Worm (Caenorhabditis elegans) whole organism, L4 larva: ENCODE results near the gene unc-6.
"Not testable (repeated sequence)": the region's sequence is repeated elsewhere in the genome, so short reads cannot be mapped to it uniquely, and the experiment has no call there.

Source experiments
- F26F4.8 ChIP-seq: fragments of 200-800 bp; sonication (Bioruptor generic); conservative IDR thresholded peaks from 2 replicates; pipeline ENCODE4 v1.3.6; 2022; ENCODE audit warnings: missing genetic modification characterization, missing compliant biosample characterization
- F44E2.7 ChIP-seq: fragments of 200-800 bp; sonication (Bioruptor generic); IDR thresholded peaks from 2 replicates; pipeline ENCODE4 v2.1.2; 2022; ENCODE audit warnings: missing genetic modification characterization, missing compliant biosample characterization
- Y5F2A.4 ChIP-seq: fragments of 200-800 bp; sonication (Bioruptor generic); optimal IDR thresholded peaks from 2 replicates; lab custom pipeline; 2018; ENCODE audit warnings: mild to moderate bottlenecking, missing genetic modification characterization, missing compliant biosample characterization
- ZK337.2 ChIP-seq: fragments of 200-800 bp; sonication (Bioruptor generic); IDR thresholded peaks from 2 replicates; pipeline ENCODE4 v1.3.6; 2022; ENCODE audit warnings: missing genetic modification reagents, missing genetic modification characterization, missing compliant biosample characterization
- ceh-32 ChIP-seq: sonication (generic microtip); optimal IDR thresholded peaks from 2 replicates; lab custom pipeline; 2016; ENCODE audit warnings: mild to moderate bottlenecking, missing genetic modification characterization, missing compliant biosample characterization; ENCODE audit not compliant: poor library complexity
- daf-12 ChIP-seq: fragments of 150-350 bp; optimal IDR thresholded peaks from 2 replicates; lab custom pipeline; 2014; ENCODE audit warnings: missing biosample characterization, missing genetic modification reagents, missing genetic modification characterization
- daf-16 ChIP-seq, 3 experiments: sonication (generic microtip); optimal IDR thresholded peaks; 2 replicates each; lab custom pipeline; 2016 to 2017; ENCODE audit warnings: missing genetic modification characterization in 3 of 3, missing genetic modification reagents in 3 of 3, mild to moderate bottlenecking in 2 of 3, missing compliant biosample characterization in 2 of 3, missing biosample characterization in 1 of 3, moderate library complexity in 1 of 3
- dmd-9 ChIP-seq: fragments of 200-800 bp; sonication (Bioruptor generic); IDR thresholded peaks from 2 replicates; pipeline ENCODE4 v1.3.6; 2022; ENCODE audit warnings: missing genetic modification reagents, missing genetic modification characterization, missing compliant biosample characterization
- gei-8 ChIP-seq: fragments of 200-800 bp; sonication (Bioruptor generic); optimal IDR thresholded peaks from 2 replicates; lab custom pipeline; 2018; ENCODE audit warnings: mild to moderate bottlenecking, missing genetic modification characterization, missing compliant biosample characterization
- jun-1 ChIP-seq: fragments of 150-350 bp; optimal IDR thresholded peaks from 2 replicates; lab custom pipeline; 2014; ENCODE audit warnings: missing biosample characterization, missing genetic modification reagents, missing genetic modification characterization
- lin-1 ChIP-seq: fragments of 200-800 bp; sonication (Bioruptor generic); IDR thresholded peaks from 2 replicates; pipeline ENCODE4 v1.3.6; 2022; ENCODE audit warnings: missing genetic modification reagents, missing genetic modification characterization, missing compliant biosample characterization
- lin-38 ChIP-seq: fragments of 200-800 bp; sonication (Bioruptor generic); IDR thresholded peaks from 2 replicates; pipeline ENCODE4 v1.3.6; 2022; ENCODE audit warnings: missing genetic modification reagents, missing genetic modification characterization, missing compliant biosample characterization
- lin-39 ChIP-seq: fragments of 150-350 bp; optimal IDR thresholded peaks from 2 replicates; lab custom pipeline; 2014; ENCODE audit warnings: missing biosample characterization, missing genetic modification reagents, missing genetic modification characterization
- lir-3 ChIP-seq: sonication (generic microtip); optimal IDR thresholded peaks from 2 replicates; lab custom pipeline; 2016; ENCODE audit warnings: mild to moderate bottlenecking, missing genetic modification characterization, missing compliant biosample characterization
- lsy-2 ChIP-seq, 2 experiments: fragments of 150-350 bp in 1 of 2; sonication (generic microtip) in 1 of 2; optimal IDR thresholded peaks; 2 replicates each; lab custom pipeline; 2014 to 2017; ENCODE audit warnings: missing biosample characterization in 2 of 2, missing genetic modification characterization in 2 of 2
- madf-5 ChIP-seq, 2 experiments: fragments of 200-800 bp; sonication (Bioruptor generic); IDR thresholded peaks; 2 replicates each; pipeline ENCODE4 v1.3.6; 2022; ENCODE audit warnings: missing compliant biosample characterization in 2 of 2, missing genetic modification characterization in 2 of 2
- mdl-1 ChIP-seq, 2 experiments: fragments of 150-350 bp in 1 of 2; sonication (generic microtip) in 1 of 2; optimal IDR thresholded peaks; 2 replicates each; lab custom pipeline; 2014 to 2017; ENCODE audit warnings: missing biosample characterization in 2 of 2, missing genetic modification characterization in 2 of 2
- mxl-2 ChIP-seq: fragments of 200-800 bp; sonication (Bioruptor generic); conservative IDR thresholded peaks from 2 replicates; pipeline ENCODE4 v1.3.6; 2022; ENCODE audit warnings: missing genetic modification reagents, missing genetic modification characterization, missing compliant biosample characterization
- mxl-3 ChIP-seq: fragments of 200-800 bp; sonication (Bioruptor generic); optimal IDR thresholded peaks from 2 replicates; lab custom pipeline; 2018; ENCODE audit warnings: mild to moderate bottlenecking, missing genetic modification characterization, missing compliant biosample characterization
- nhr-11 ChIP-seq: fragments of 150-350 bp; optimal IDR thresholded peaks from 2 replicates; lab custom pipeline; 2014; ENCODE audit warnings: missing biosample characterization, missing genetic modification characterization
- nhr-237 ChIP-seq: sonication (generic microtip); optimal IDR thresholded peaks from 2 replicates; lab custom pipeline; 2017; ENCODE audit warnings: missing biosample characterization, missing genetic modification characterization
- nhr-25 ChIP-seq: sonication (generic microtip); optimal IDR thresholded peaks from 2 replicates; lab custom pipeline; 2017; ENCODE audit warnings: missing genetic modification characterization, mild to moderate bottlenecking, missing compliant biosample characterization, antibody characterized with exemption, moderate library complexity, borderline replicate concordance; ENCODE audit not compliant: insufficient read depth
- pqm-1 ChIP-seq: sonication (generic microtip); optimal IDR thresholded peaks from 2 replicates; lab custom pipeline; 2017; ENCODE audit warnings: missing biosample characterization, missing genetic modification characterization
- sdz-12 ChIP-seq: fragments of 200-800 bp; sonication (Bioruptor generic); optimal IDR thresholded peaks from 2 replicates; lab custom pipeline; 2018; ENCODE audit warnings: mild to moderate bottlenecking, missing genetic modification characterization, missing compliant biosample characterization
- set-16 ChIP-seq: fragments of 200-800 bp; sonication (Bioruptor generic); IDR thresholded peaks from 2 replicates; pipeline ENCODE4 v1.3.6; 2022; ENCODE audit warnings: missing genetic modification reagents, missing genetic modification characterization, missing compliant biosample characterization
- spr-3 ChIP-seq: fragments of 200-800 bp; sonication (Bioruptor generic); optimal IDR thresholded peaks from 2 replicates; lab custom pipeline; 2018; ENCODE audit warnings: mild to moderate bottlenecking, missing genetic modification characterization, missing compliant biosample characterization
- tra-1 ChIP-seq: fragments of 200-800 bp; sonication (Bioruptor generic); IDR thresholded peaks from 2 replicates; pipeline ENCODE4 v1.3.6; 2022; ENCODE audit warnings: missing genetic modification reagents, missing genetic modification characterization, missing compliant biosample characterization
- unc-39 ChIP-seq: sonication (generic microtip); optimal IDR thresholded peaks from 2 replicates; lab custom pipeline; 2017; ENCODE audit warnings: missing biosample characterization, missing genetic modification characterization
- unc-62 ChIP-seq, 3 experiments: fragments of 150-350 bp in 1 of 3; sonication (generic microtip); optimal IDR thresholded peaks in 2 of 3; peaks in 1 of 3; 1 replicate in 1 of 3; 2 replicates in 2 of 3; lab custom pipeline; 2014 to 2017; ENCODE audit warnings: missing biosample characterization in 3 of 3, missing genetic modification characterization in 3 of 3, missing genetic modification reagents in 3 of 3, missing genotype in 1 of 3
- zag-1 ChIP-seq: fragments of 150-350 bp; optimal IDR thresholded peaks from 2 replicates; lab custom pipeline; 2014; ENCODE audit warnings: missing biosample characterization, missing genetic modification characterization
- zfp-3 ChIP-seq: fragments of 200-800 bp; sonication (Bioruptor generic); conservative IDR thresholded peaks from 2 replicates; pipeline ENCODE4 v1.3.6; 2022; ENCODE audit warnings: missing genetic modification reagents, missing genetic modification characterization, missing compliant biosample characterization
- zip-2 ChIP-seq: fragments of 150-350 bp; optimal IDR thresholded peaks from 2 replicates; lab custom pipeline; 2014; ENCODE audit warnings: missing biosample characterization, missing genetic modification characterization

Gene unc-6

ce11 chrX:6867707-6868106, 21.8 kb upstream of the unc-6 start (continued):
- TF ChIP-seq gei-8 (GFP tag; lab: Kevin White, UChicago) (peak; percentile 70), zag-1 (tag; lab: Kevin White, UChicago) (no peak), sdz-12 (GFP tag; lab: Kevin White, UChicago) (no peak), F44E2.7 (GFP tag; lab: Robert Waterston, UW) (peak; percentile 81; the same call in 1 of the 2 replicates), mdl-1 (tag; optimal IDR thresholded peaks at IDR 0.05; lab: Kevin White, UChicago) (peak in 1 of 2 experiments; percentile 14), tra-1 (GFP tag; lab: Robert Waterston, UW) (peak; percentile 72), lsy-2 (tag; optimal IDR thresholded peaks at IDR 0.05; lab: Kevin White, UChicago) (no peak), daf-16 (GFP tag; optimal IDR thresholded peaks at IDR 0.05; lab: Kevin White, UChicago) (peak; percentile 73 to 96), daf-16 (tag; optimal IDR thresholded peaks at IDR 0.05; lab: Kevin White, UChicago) (peak; percentile 82), nhr-237 (tag; lab: Kevin White, UChicago) (no peak), daf-12 (no peak), mxl-2 (GFP tag; lab: Robert Waterston, UW) (peak; percentile 69), pqm-1 (tag; lab: Kevin White, UChicago) (no peak), lin-39 (tag; lab: Kevin White, UChicago) (no peak), lin-1 (GFP tag; lab: Robert Waterston, UW) (peak; percentile 88), spr-3 (GFP tag; lab: Kevin White, UChicago) (peak; percentile 67), ceh-32 (tag; lab: Kevin White, UChicago) (no peak), nhr-25 (tag; lab: Kevin White, UChicago) (no peak), jun-1 (tag; lab: Kevin White, UChicago) (no peak), ZK337.2 (GFP tag; lab: Robert Waterston, UW) (0 out of 2 replicates have a peak, but pooled peaks have one; percentile 4), F26F4.8 (GFP tag; lab: Robert Waterston, UW) (peak; percentile 85), madf-5 (GFP tag; IDR thresholded peaks at IDR 0.05; lab: Robert Waterston, UW) (peak; percentile 84 to 88; a peak in 3 of 4 replicates), zip-2 (tag; lab: Kevin White, UChicago) (no peak)

ce11 chrX:6868669-6869068, 20.8 kb upstream of the unc-6 start, which contains the start of gene C53B7.6:
TSS of gene C53B7.6 (minus strand) at chrX:6868769.
- not testable (repeated sequence) for TF ChIP-seq lir-3; zip-2 (tag; lab: Kevin White, UChicago); dmd-9 (GFP tag; lab: Robert Waterston, UW)

- TF ChIP-seq mxl-3 (GFP tag; lab: Kevin White, UChicago) (no peak), Y5F2A.4 (GFP tag; lab: Kevin White, UChicago) (no peak), nhr-11 (no peak), daf-12 (no peak), zfp-3 (GFP tag; lab: Robert Waterston, UW) (no peak), lin-38 (GFP tag; lab: Robert Waterston, UW) (no peak)
These were observed 14.8 kb upstream of the unc-6 start, which contains the start of gene F41C6.4 for ce11 chrX:6874723-6875122. TSS of gene F41C6.4 (minus strand) at chrX:6874823.

- TF ChIP-seq set-16 (GFP tag; lab: Robert Waterston, UW) (peak; percentile 80), unc-62 (GFP tag; optimal IDR thresholded peaks at IDR 0.05 in 1 of 2; lab: Kevin White, UChicago) (peak in 1 of 2 experiments; percentile 0), unc-62 (tag; optimal IDR thresholded peaks at IDR 0.05; lab: Kevin White, UChicago) (no peak), unc-39 (tag; lab: Kevin White, UChicago) (no peak)
These were observed 14.2 kb upstream of the unc-6 start for ce11 chrX:6875273-6875672.
